Fruit fly (Drosophila melanogaster) whole organism, embryonic: ENCODE results near the gene amos.

Source experiments
- Antp ChIP-seq: fragments of 200-800 bp; sonication (Bioruptor generic); optimal IDR thresholded peaks from 3 replicates; lab custom pipeline; 2016; ENCODE audit warnings: missing biosample characterization, missing genetic modification characterization
- Atf6 ChIP-seq: fragments of 200-800 bp; sonication (Bioruptor generic); IDR thresholded peaks from 2 replicates; pipeline ENCODE4 v1.3.6; 2022; ENCODE audit warnings: missing biosample characterization, missing genetic modification characterization
- Bteb2 ChIP-seq: fragments of 200-800 bp; sonication (Bioruptor generic); optimal IDR thresholded peaks from 2 replicates; lab custom pipeline; 2016; ENCODE audit warnings: missing biosample characterization, missing genetic modification characterization
- CG10654 ChIP-seq: fragments of 200-800 bp; sonication (Bioruptor generic); optimal IDR thresholded peaks from 2 replicates; lab custom pipeline; 2016; ENCODE audit warnings: missing biosample characterization, missing genetic modification characterization
- CG11504 ChIP-seq: fragments of 200-800 bp; sonication (Bioruptor generic); optimal IDR thresholded peaks from 3 replicates; lab custom pipeline; 2019; ENCODE audit warnings: missing biosample characterization, mild to moderate bottlenecking, missing genetic modification characterization, moderate library complexity
- CG12104 ChIP-seq: fragments of 200-800 bp; sonication (Bioruptor generic); optimal IDR thresholded peaks from 3 replicates; lab custom pipeline; 2016; ENCODE audit warnings: missing biosample characterization, missing genetic modification characterization
- CG12236 ChIP-seq: fragments of 200-800 bp; sonication (Bioruptor generic); optimal IDR thresholded peaks from 2 replicates; lab custom pipeline; 2016; ENCODE audit warnings: missing biosample characterization, missing genetic modification characterization
- CG12299 ChIP-seq: fragments of 200-800 bp; sonication (Bioruptor generic); optimal IDR thresholded peaks from 2 replicates; lab custom pipeline; 2018; ENCODE audit warnings: missing biosample characterization, mild to moderate bottlenecking, missing genetic modification characterization
- CG13287 ChIP-seq: fragments of 200-800 bp; sonication (Bioruptor generic); IDR thresholded peaks from 2 replicates; pipeline ENCODE4 v1.3.6; 2022; ENCODE audit warnings: missing biosample characterization, missing genetic modification characterization; ENCODE audit not compliant: partially characterized antibody
- CG14667 ChIP-seq: fragments of 200-800 bp; sonication (Bioruptor generic); IDR thresholded peaks from 2 replicates; pipeline ENCODE4 v1.3.6; 2022; ENCODE audit warnings: missing biosample characterization, missing genetic modification characterization
- CG14965 ChIP-seq: fragments of 200-800 bp; sonication (Bioruptor generic); optimal IDR thresholded peaks from 2 replicates; lab custom pipeline; 2016; ENCODE audit warnings: missing biosample characterization, missing genetic modification characterization, borderline replicate concordance
- CG15269 ChIP-seq: fragments of 200-800 bp; sonication (Bioruptor generic); optimal IDR thresholded peaks from 2 replicates; lab custom pipeline; 2018; ENCODE audit warnings: missing biosample characterization, mild to moderate bottlenecking, missing genetic modification characterization, moderate library complexity
- CG17568 ChIP-seq: fragments of 200-800 bp; sonication (Bioruptor generic); optimal IDR thresholded peaks from 2 replicates; lab custom pipeline; 2018; ENCODE audit warnings: missing biosample characterization, mild to moderate bottlenecking, missing genetic modification characterization, moderate library complexity
- CG1832 ChIP-seq: fragments of 200-800 bp; sonication (Bioruptor generic); optimal IDR thresholded peaks from 2 replicates; lab custom pipeline; 2017; ENCODE audit warnings: missing biosample characterization, mild to moderate bottlenecking, missing genetic modification characterization, inconsistent platforms
- CG30431 ChIP-seq: fragments of 200-800 bp; sonication (Bioruptor generic); optimal IDR thresholded peaks from 2 replicates; lab custom pipeline; 2017; ENCODE audit warnings: missing biosample characterization, missing genetic modification characterization
- CG42726 ChIP-seq: fragments of 200-800 bp; sonication (Bioruptor generic); IDR thresholded peaks from 2 replicates; pipeline ENCODE4 v1.3.6; 2022; ENCODE audit warnings: missing biosample characterization, missing genetic modification characterization; ENCODE audit not compliant: partially characterized antibody
- CG4328 ChIP-seq: fragments of 200-800 bp; sonication (Bioruptor generic); optimal IDR thresholded peaks from 3 replicates; lab custom pipeline; 2017; ENCODE audit warnings: missing biosample characterization, missing genetic modification reagents, missing genetic modification characterization
- CG5953 ChIP-seq: fragments of 200-800 bp; sonication (Bioruptor generic); IDR thresholded peaks from 2 replicates; pipeline ENCODE4 v1.3.6; 2022; ENCODE audit warnings: missing biosample characterization, missing genetic modification characterization
- CG6254 ChIP-seq: fragments of 200-800 bp; sonication (Bioruptor generic); optimal IDR thresholded peaks from 3 replicates; lab custom pipeline; 2017; ENCODE audit warnings: mild to moderate bottlenecking, missing biosample characterization, missing genetic modification reagents, missing genetic modification characterization
- CG6689 ChIP-seq: fragments of 200-800 bp; sonication (Bioruptor generic); IDR thresholded peaks from 2 replicates; pipeline ENCODE4 v1.3.6; 2022; ENCODE audit warnings: missing biosample characterization, missing genetic modification characterization
- CG6854 ChIP-seq: fragments of 200-800 bp; sonication (Bioruptor generic); optimal IDR thresholded peaks from 3 replicates; lab custom pipeline; 2017; ENCODE audit warnings: missing biosample characterization, mild to moderate bottlenecking, missing genetic modification characterization
- CG7357 ChIP-seq: fragments of 200-800 bp; sonication (Bioruptor generic); IDR thresholded peaks from 3 replicates; pipeline ENCODE4 v1.3.6; 2022; ENCODE audit warnings: missing biosample characterization, missing genetic modification characterization
- CG8478 ChIP-seq: fragments of >200 bp; optimal IDR thresholded peaks from 2 replicates; lab custom pipeline; 2018
- ERR ChIP-seq: fragments of 200-800 bp; sonication (Bioruptor generic); optimal IDR thresholded peaks from 2 replicates; lab custom pipeline; 2016; ENCODE audit warnings: missing biosample characterization, missing genetic modification characterization
- Ets97D ChIP-seq: fragments of 200-800 bp; sonication (Bioruptor generic); optimal IDR thresholded peaks from 3 replicates; lab custom pipeline; 2016; ENCODE audit warnings: missing biosample characterization, missing genetic modification characterization
- Gug ChIP-seq: fragments of 200-800 bp; sonication (Bioruptor generic); IDR thresholded peaks from 4 replicates; pipeline ENCODE4 v1.3.6; 2022; ENCODE audit warnings: missing biosample characterization, missing genetic modification characterization
- HLH3B ChIP-seq: fragments of 200-800 bp; sonication (Bioruptor generic); IDR thresholded peaks from 2 replicates; pipeline ENCODE4 v1.3.6; 2022; ENCODE audit warnings: missing biosample characterization, missing genetic modification characterization
- HLH54F ChIP-seq: fragments of 200-800 bp; sonication (Bioruptor generic); optimal IDR thresholded peaks from 3 replicates; lab custom pipeline; 2016; ENCODE audit warnings: missing biosample characterization, missing genetic modification characterization
- Hmx ChIP-seq: fragments of 200-800 bp; sonication (Bioruptor generic); optimal IDR thresholded peaks from 2 replicates; lab custom pipeline; 2016; ENCODE audit warnings: missing biosample characterization, missing genetic modification characterization
- Med ChIP-seq: fragments of 200-800 bp; sonication (Bioruptor generic); peaks from one replicate; lab custom pipeline; 2016; ENCODE audit warnings: missing biosample characterization, missing genetic modification characterization, mild to moderate bottlenecking, inconsistent platforms, moderate library complexity
- Nf-YC ChIP-seq: fragments of 200-800 bp; optimal IDR thresholded peaks from 3 replicates; lab custom pipeline; 2019; ENCODE audit warnings: missing biosample characterization, mild to moderate bottlenecking, missing genetic modification characterization, moderate library complexity
- NfI ChIP-seq: fragments of 200-800 bp; sonication (Bioruptor generic); optimal IDR thresholded peaks from 3 replicates; lab custom pipeline; 2018; ENCODE audit warnings: missing biosample characterization, mild to moderate bottlenecking, missing genetic modification characterization, moderate library complexity
- Sin3A ChIP-seq: fragments of >200 bp; optimal IDR thresholded peaks from 2 replicates; lab custom pipeline; 2018
- bab2 ChIP-seq: fragments of 200-800 bp; sonication (Bioruptor generic); optimal IDR thresholded peaks from 2 replicates; lab custom pipeline; 2016; ENCODE audit warnings: missing biosample characterization, missing genetic modification characterization
- dmrt99B ChIP-seq: fragments of 200-800 bp; sonication (Bioruptor generic); optimal IDR thresholded peaks from 2 replicates; lab custom pipeline; 2018; ENCODE audit warnings: missing biosample characterization, mild to moderate bottlenecking, missing genetic modification characterization, moderate library complexity
- gem ChIP-seq: fragments of 200-800 bp; sonication (Bioruptor generic); optimal IDR thresholded peaks from 2 replicates; lab custom pipeline; 2019; ENCODE audit warnings: missing biosample characterization, mild to moderate bottlenecking, missing genetic modification characterization, moderate library complexity
- ind ChIP-seq: fragments of 200-800 bp; sonication (Bioruptor generic); optimal IDR thresholded peaks from 3 replicates; lab custom pipeline; 2016; ENCODE audit warnings: missing biosample characterization, missing genetic modification characterization
- insv ChIP-seq, 2 experiments: fragments of 200-800 bp; sonication (Bioruptor generic); optimal IDR thresholded peaks; 3 replicates each; lab custom pipeline; 2016 to 2018; ENCODE audit warnings: missing biosample characterization in 2 of 2, missing genetic modification characterization in 2 of 2
- jigr1 ChIP-seq: fragments of 200-800 bp; sonication (Bioruptor generic); IDR thresholded peaks from 3 replicates; pipeline ENCODE4 v1.3.6; 2022; ENCODE audit warnings: missing biosample characterization, missing genetic modification characterization
- kay ChIP-seq: fragments of 200-800 bp; sonication (Bioruptor generic); optimal IDR thresholded peaks from 2 replicates; lab custom pipeline; 2016; ENCODE audit warnings: missing biosample characterization, missing genetic modification characterization
- lov ChIP-seq, 2 experiments: fragments of 200-800 bp in 1 of 2; fragments of >200 bp in 1 of 2; sonication (Bioruptor generic) in 1 of 2; IDR thresholded peaks in 1 of 2; optimal IDR thresholded peaks in 1 of 2; 2 replicates in 1 of 2; 3 replicates in 1 of 2; pipeline versions ENCODE4 v1.3.6 to Lab custom; 2017 to 2022; ENCODE audit warnings: missing biosample characterization in 1 of 2, missing genetic modification characterization in 1 of 2
- pan ChIP-seq, 4 experiments: fragments of >200 bp in 3 of 4; fragments of 200-800 bp in 1 of 4; sonication (Bioruptor generic) in 1 of 4; optimal IDR thresholded peaks in 3 of 4; IDR thresholded peaks in 1 of 4; 2 replicates each; pipeline versions ENCODE4 v1.3.6 to Lab custom; 2017 to 2022; ENCODE audit warnings: missing biosample characterization in 2 of 4, missing genetic modification characterization in 2 of 4, mixed read lengths in 1 of 4
- psq ChIP-seq: fragments of 200-800 bp; sonication (Bioruptor generic); optimal IDR thresholded peaks from 2 replicates; lab custom pipeline; 2017; ENCODE audit warnings: missing biosample characterization, missing genetic modification characterization
- repo ChIP-seq: fragments of 200-800 bp; sonication (Bioruptor generic); optimal IDR thresholded peaks from 2 replicates; lab custom pipeline; 2016; ENCODE audit warnings: missing biosample characterization, missing genetic modification characterization
- seq ChIP-seq: fragments of 200-800 bp; sonication (Bioruptor generic); IDR thresholded peaks from 2 replicates; pipeline ENCODE4 v1.3.6; 2022; ENCODE audit warnings: missing biosample characterization, missing genetic modification characterization
- sim ChIP-seq: fragments of 200-800 bp; sonication (Bioruptor generic); IDR thresholded peaks from 2 replicates; pipeline ENCODE4 v1.3.6; 2022; ENCODE audit warnings: missing biosample characterization, missing genetic modification characterization
- slp2 ChIP-seq: fragments of 200-800 bp; sonication (Bioruptor generic); optimal IDR thresholded peaks from 2 replicates; lab custom pipeline; 2016; ENCODE audit warnings: missing biosample characterization, missing genetic modification characterization
- tgo ChIP-seq: fragments of 200-800 bp; sonication (Bioruptor generic); IDR thresholded peaks from 3 replicates; pipeline ENCODE4 v1.3.6; 2022; ENCODE audit warnings: missing biosample characterization, missing genetic modification characterization
- tx ChIP-seq: fragments of 200-800 bp; sonication (Bioruptor generic); optimal IDR thresholded peaks from 2 replicates; lab custom pipeline; 2016; ENCODE audit warnings: missing biosample characterization, missing genetic modification characterization
- unc-4 ChIP-seq: fragments of 200-800 bp; sonication (Bioruptor generic); IDR thresholded peaks from 2 replicates; pipeline ENCODE4 v1.3.6; 2022; ENCODE audit warnings: missing biosample characterization, missing genetic modification characterization; ENCODE audit not compliant: partially characterized antibody
- usp ChIP-seq: fragments of >200 bp; optimal IDR thresholded peaks from 2 replicates; lab custom pipeline; 2017; ENCODE audit warnings: missing biosample characterization, missing genetic modification characterization
- zfh1 ChIP-seq: fragments of 200-800 bp; sonication (Bioruptor generic); IDR thresholded peaks from 3 replicates; pipeline ENCODE4 v1.3.6; 2022; ENCODE audit warnings: missing biosample characterization, missing genetic modification characterization

Gene amos

DNA sequence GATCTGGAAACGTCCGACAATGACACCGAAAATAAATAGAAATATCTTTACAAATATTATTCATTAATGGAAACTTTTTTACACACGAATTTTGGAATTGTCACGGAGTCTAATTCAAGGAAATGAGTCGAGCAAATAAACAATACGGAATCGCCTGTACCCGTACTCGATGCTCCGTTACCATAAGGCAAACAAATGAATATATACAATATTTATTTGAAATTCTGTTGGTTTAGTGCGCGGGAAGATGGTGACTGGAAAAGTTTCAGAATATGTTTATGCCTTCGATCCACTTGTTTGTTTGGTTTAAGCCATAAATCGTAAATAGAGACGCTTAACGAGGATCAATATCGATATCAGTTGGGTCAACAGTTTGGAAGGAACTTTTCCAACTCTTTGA, 40.3 kb downstream of the amos start (continued):
- TF ChIP-seq gem (peak; percentile 14), Hmx (GFP tag; lab: Kevin White, UChicago) (no peak), CG14667 (GFP tag; lab: Robert Waterston, UW) (no peak), Gug (GFP tag; lab: Robert Waterston, UW) (no peak), Antp (GFP tag; lab: Kevin White, UChicago) (no peak), CG6854 (GFP tag; lab: Kevin White, UChicago) (no peak), CG1832 (GFP tag; lab: Kevin White, UChicago) (no peak), zfh1 (GFP tag; lab: Robert Waterston, UW) (no peak), Sin3A (lab: Kevin White, UChicago) (no peak), sim (GFP tag; lab: Robert Waterston, UW) (no peak), ind (GFP tag; lab: Kevin White, UChicago) (no peak), CG17568 (GFP tag; lab: Kevin White, UChicago) (peak; percentile 1), slp2 (GFP tag; lab: Kevin White, UChicago) (no peak), CG6689 (no peak), Ets97D (GFP tag; lab: Kevin White, UChicago) (no peak), repo (GFP tag; lab: Kevin White, UChicago) (no peak), seq (no peak), psq (no peak), HLH54F (GFP tag; lab: Kevin White, UChicago) (no peak), kay (GFP tag; lab: Kevin White, UChicago) (no peak), CG4328 (no peak), Atf6 (GFP tag; lab: Robert Waterston, UW) (peak; percentile 49), CG13287 (GFP tag; lab: Robert Waterston, UW) (no peak), jigr1 (GFP tag; lab: Robert Waterston, UW) (no peak), CG11504 (tag; lab: Kevin White, UChicago) (no peak), dmrt99B (tag; lab: Kevin White, UChicago) (no peak), CG10654 (GFP tag; lab: Kevin White, UChicago) (no peak), usp (GFP tag; lab: Kevin White, UChicago) (no peak), Bteb2 (GFP tag; lab: Kevin White, UChicago) (no peak), CG6254 (no peak), lov (optimal IDR thresholded peaks at IDR 0.05; lab: Kevin White, UChicago) (no peak), lov (GFP tag; IDR thresholded peaks at IDR 0.05; lab: Robert Waterston, UW) (no peak), CG12104 (no peak), CG30431 (no peak), ERR (GFP tag; lab: Kevin White, UChicago) (no peak), unc-4 (GFP tag; lab: Robert Waterston, UW) (no peak), CG12299 (tag; lab: Kevin White, UChicago) (no peak), Nf-YC (tag; lab: Kevin White, UChicago) (no peak), CG14965 (GFP tag; lab: Kevin White, UChicago) (no peak), CG12236 (no peak), NfI (GFP tag; lab: Kevin White, UChicago) (no peak), insv (GFP tag; optimal IDR thresholded peaks at IDR 0.05; lab: Kevin White, UChicago) (no peak), CG8478 (lab: Kevin White, UChicago) (no peak), CG15269 (no peak), tgo (GFP tag; lab: Robert Waterston, UW) (no peak), CG7357 (no peak), tx (no peak), HLH3B (GFP tag; lab: Robert Waterston, UW) (no peak), CG5953 (GFP tag; lab: Robert Waterston, UW) (no peak), Med (GFP tag; lab: Kevin White, UChicago) (peak; percentile 82), bab2 (GFP tag; lab: Kevin White, UChicago) (no peak), pan (optimal IDR thresholded peaks at IDR 0.05; lab: Kevin White, UChicago) (no peak), pan (GFP tag; optimal IDR thresholded peaks at IDR 0.05 in 1 of 2, IDR thresholded peaks at IDR 0.05 in 1 of 2) (no peak), CG42726 (GFP tag; lab: Robert Waterston, UW) (no peak)
